Worm (Caenorhabditis elegans) whole organism, early embryonic: ENCODE results near the gene Y45F10C.6.

Source experiments
- ama-1 ChIP-seq: fragments of 150-350 bp; optimal IDR thresholded peaks from 2 replicates; lab custom pipeline; 2014
- flt-1 ChIP-seq: fragments of 200-800 bp; sonication (Bioruptor generic); IDR thresholded peaks from 2 replicates; pipeline ENCODE4 v1.3.6; 2022; ENCODE audit warnings: missing genetic modification characterization, missing compliant biosample characterization
- hnd-1 ChIP-seq: sonication (generic microtip); optimal IDR thresholded peaks from 2 replicates; lab custom pipeline; 2016; ENCODE audit warnings: missing genetic modification characterization, missing compliant biosample characterization
- sea-1 ChIP-seq: fragments of 200-800 bp; sonication (Bioruptor generic); conservative IDR thresholded peaks from 2 replicates; pipeline ENCODE4 v1.3.6; 2022; ENCODE audit warnings: missing genetic modification characterization, missing compliant biosample characterization
- tbx-37 ChIP-seq: fragments of 200-800 bp; sonication (Bioruptor generic); conservative IDR thresholded peaks from 2 replicates; pipeline ENCODE4 v1.3.6; 2022; ENCODE audit warnings: missing genetic modification reagents, missing genetic modification characterization, missing compliant biosample characterization
- tra-4 ChIP-seq: sonication (generic microtip); optimal IDR thresholded peaks from 2 replicates; lab custom pipeline; 2017; ENCODE audit warnings: missing genetic modification characterization, missing compliant biosample characterization

DNA sequence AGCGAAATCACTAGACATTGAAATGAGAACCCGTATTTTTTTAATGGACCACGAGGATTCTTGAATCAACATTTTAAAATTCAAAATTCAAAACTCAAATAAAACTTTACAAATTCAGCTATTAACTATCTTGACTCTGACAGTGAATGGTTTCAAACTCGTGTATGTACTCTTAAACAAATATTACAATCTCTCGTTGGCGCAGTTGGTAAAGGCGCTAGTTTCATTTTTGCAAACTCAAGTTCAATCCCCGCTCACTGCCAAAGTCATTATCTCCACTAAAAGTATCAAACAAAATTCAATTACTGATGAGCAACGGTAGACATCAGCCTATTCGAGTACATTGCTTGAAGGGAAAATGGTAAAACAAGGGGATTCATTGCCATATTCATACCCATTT, 49.3 kb downstream of the Y45F10C.6 start:
- no peak for TF ChIP-seq hnd-1
- no peak for TF ChIP-seq tra-4
- TF ChIP-seq flt-1 (GFP tag; lab: Robert Waterston, UW), result no peak
- no peak for TF ChIP-seq tbx-37 (GFP tag; lab: Robert Waterston, UW)
- no peak for TF ChIP-seq ama-1
- TF ChIP-seq sea-1 (GFP tag; lab: Robert Waterston, UW), result no peak
